Worm (Caenorhabditis elegans): ENCODE measurements around the gene nnt-1.

DNA sequence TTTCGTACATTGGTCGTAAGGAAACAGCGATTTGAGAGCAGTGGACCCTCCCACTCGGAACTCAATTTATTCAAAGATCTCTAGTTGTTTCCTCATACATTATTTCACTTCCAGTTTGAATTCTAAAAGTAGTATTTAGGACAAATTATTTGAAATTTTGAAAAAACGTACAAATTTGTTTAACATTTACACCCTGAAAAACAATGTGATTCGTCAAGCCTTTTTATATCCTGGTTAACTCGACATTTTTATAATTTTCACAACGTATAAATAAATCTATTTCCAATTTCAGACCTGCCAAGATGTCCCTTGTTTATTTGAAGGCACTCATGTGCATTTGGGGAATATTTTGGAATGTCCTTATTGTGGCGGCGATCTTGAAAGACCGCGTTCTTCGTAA is 6.6 kb upstream of the nnt-1 start, which contains the start of gene C15H9.3:
- TF ChIP-seq ccch-3 (GFP tag; optimal IDR thresholded peaks at IDR 0.05) (no peak), unc-130 (GFP tag; optimal IDR thresholded peaks at IDR 0.05) (no peak), rcor-1 (GFP tag; IDR thresholded peaks at IDR 0.05) (no peak), snpc-4 (GFP tag; optimal IDR thresholded peaks at IDR 0.05) (no peak), snpc-4 (tag; optimal IDR thresholded peaks at IDR 0.05) (no peak), ets-4 (GFP tag; optimal IDR thresholded peaks at IDR 0.05) (no peak)
